Worm (Caenorhabditis elegans): ENCODE results near the gene F35A5.5.

ce11 chrX:3759345-3759744 is 36.2 kb downstream of the F35A5.5 start, which contains the start of gene T14G12.6:
- TF ChIP-seq F26F4.8 (GFP tag; conservative IDR thresholded peaks at IDR 0.05) (no peak), lir-3 (tag; optimal IDR thresholded peaks at IDR 0.05) (no peak), zip-2 (tag; optimal IDR thresholded peaks at IDR 0.05) (no peak), fkh-10 (GFP tag; optimal IDR thresholded peaks at IDR 0.05) (no peak), skn-1 (tag; optimal IDR thresholded peaks at IDR 0.05) (no peak), hif-1 (tag; optimal IDR thresholded peaks at IDR 0.05) (no peak), Y105C5A.15 (GFP tag; IDR thresholded peaks at IDR 0.05) (no peak)
